Worm (Caenorhabditis elegans): Measurements from ENCODE around the gene bud-13.

Gene bud-13

ce11 chrIII:8946285-8946684, 21.2 kb downstream of the bud-13 start:
- no peak for TF ChIP-seq ama-1 (optimal IDR thresholded peaks at IDR 0.05)
- no peak for TF ChIP-seq ceh-13 (GFP tag; optimal IDR thresholded peaks at IDR 0.05)
- no peak for TF ChIP-seq tbx-11 (GFP tag; IDR thresholded peaks at IDR 0.05)
- TF ChIP-seq sea-1 (GFP tag; conservative IDR thresholded peaks at IDR 0.05) = no peak
- no peak for TF ChIP-seq hmg-4 (GFP tag; optimal IDR thresholded peaks at IDR 0.05)
- no peak for TF ChIP-seq tra-4 (tag; optimal IDR thresholded peaks at IDR 0.05)
- no peak for TF ChIP-seq aly-1 (tag; optimal IDR thresholded peaks at IDR 0.05)
- no peak for TF ChIP-seq hnd-1 (tag; optimal IDR thresholded peaks at IDR 0.05)
- TF ChIP-seq F13C5.2 (tag; optimal IDR thresholded peaks at IDR 0.05) = no peak
- TF ChIP-seq tbx-37 (GFP tag; conservative IDR thresholded peaks at IDR 0.05) = no peak
- TF ChIP-seq pes-1 (GFP tag; IDR thresholded peaks at IDR 0.05) = no peak
- TF ChIP-seq ceh-36 (tag; optimal IDR thresholded peaks at IDR 0.05) = no peak

- no peak for TF ChIP-seq aly-1 (tag; optimal IDR thresholded peaks at IDR 0.05)
- no peak for TF ChIP-seq sea-1 (GFP tag; conservative IDR thresholded peaks at IDR 0.05)
- TF ChIP-seq tra-4 (tag; optimal IDR thresholded peaks at IDR 0.05) = no peak
- no peak for TF ChIP-seq tbx-37 (GFP tag; conservative IDR thresholded peaks at IDR 0.05)
- no peak for TF ChIP-seq hmg-4 (GFP tag; optimal IDR thresholded peaks at IDR 0.05)
- TF ChIP-seq ets-7 (tag; optimal IDR thresholded peaks at IDR 0.05) = no peak
- no peak for TF ChIP-seq ceh-36 (tag; optimal IDR thresholded peaks at IDR 0.05)
- TF ChIP-seq B0310.2 (tag; optimal IDR thresholded peaks at IDR 0.05) = no peak
- TF ChIP-seq tbx-11 (GFP tag; IDR thresholded peaks at IDR 0.05) = no peak
- TF ChIP-seq F13C5.2 (tag; optimal IDR thresholded peaks at IDR 0.05) = no peak
- TF ChIP-seq hnd-1 (tag; optimal IDR thresholded peaks at IDR 0.05) = no peak
- TF ChIP-seq pes-1 (GFP tag; IDR thresholded peaks at IDR 0.05) = no peak
- no peak for TF ChIP-seq flt-1 (GFP tag; IDR thresholded peaks at IDR 0.05)
- no peak for TF ChIP-seq ama-1 (optimal IDR thresholded peaks at IDR 0.05)
- no peak for TF ChIP-seq hmbx-1 (tag; optimal IDR thresholded peaks at IDR 0.05)
- TF ChIP-seq scrt-1 (GFP tag; IDR thresholded peaks at IDR 0.05) = no peak
- TF ChIP-seq ceh-13 (GFP tag; optimal IDR thresholded peaks at IDR 0.05) = no peak
These were observed 23.2 kb downstream of the bud-13 start, which contains the start of gene dhrr-1 for ce11 chrIII:8944357-8944756. Gene dhrr-1, plus strand, starts transcription at chrIII:8944657.

ce11 chrIII:8937571-8937970, 30.0 kb downstream of the bud-13 start:
- TF ChIP-seq tbx-37 (GFP tag; conservative IDR thresholded peaks at IDR 0.05) = peak; percentile 91
- peak; percentile 88 for TF ChIP-seq sea-1 (GFP tag; conservative IDR thresholded peaks at IDR 0.05)
- TF ChIP-seq ets-7 (tag; optimal IDR thresholded peaks at IDR 0.05) = peak; percentile 90
- peak; percentile 87 for TF ChIP-seq aly-1 (tag; optimal IDR thresholded peaks at IDR 0.05)
- peak; percentile 93 for TF ChIP-seq pes-1 (GFP tag; IDR thresholded peaks at IDR 0.05)
- TF ChIP-seq flt-1 (GFP tag; IDR thresholded peaks at IDR 0.05) = peak; percentile 88
- TF ChIP-seq tbx-11 (GFP tag; IDR thresholded peaks at IDR 0.05) = peak; percentile 92
- peak; percentile 94 for TF ChIP-seq ceh-13 (GFP tag; optimal IDR thresholded peaks at IDR 0.05)
- peak; percentile 90 for TF ChIP-seq ceh-36 (tag; optimal IDR thresholded peaks at IDR 0.05)
- peak; percentile 84 for TF ChIP-seq B0310.2 (tag; optimal IDR thresholded peaks at IDR 0.05)
- peak; percentile 73 for TF ChIP-seq hmbx-1 (tag; optimal IDR thresholded peaks at IDR 0.05)
- TF ChIP-seq hnd-1 (tag; optimal IDR thresholded peaks at IDR 0.05) = peak; percentile 83
- TF ChIP-seq tra-4 (tag; optimal IDR thresholded peaks at IDR 0.05) = peak; percentile 81
- TF ChIP-seq hmg-4 (GFP tag; optimal IDR thresholded peaks at IDR 0.05) = no peak
- peak; percentile 96 for TF ChIP-seq F13C5.2 (tag; optimal IDR thresholded peaks at IDR 0.05)
- peak; percentile 93 for TF ChIP-seq scrt-1 (GFP tag; IDR thresholded peaks at IDR 0.05)
- TF ChIP-seq ama-1 (optimal IDR thresholded peaks at IDR 0.05) = no peak

- TF ChIP-seq hmbx-1 (tag; optimal IDR thresholded peaks at IDR 0.05) (no peak), ama-1 (optimal IDR thresholded peaks at IDR 0.05) (no peak), F13C5.2 (tag; optimal IDR thresholded peaks at IDR 0.05) (no peak), tbx-37 (GFP tag; conservative IDR thresholded peaks at IDR 0.05) (no peak), tra-4 (tag; optimal IDR thresholded peaks at IDR 0.05) (no peak), ceh-36 (tag; optimal IDR thresholded peaks at IDR 0.05) (no peak), sea-1 (GFP tag; conservative IDR thresholded peaks at IDR 0.05) (no peak), flt-1 (GFP tag; IDR thresholded peaks at IDR 0.05) (no peak), B0310.2 (tag; optimal IDR thresholded peaks at IDR 0.05) (no peak), ceh-13 (GFP tag; optimal IDR thresholded peaks at IDR 0.05) (no peak), pes-1 (GFP tag; IDR thresholded peaks at IDR 0.05) (no peak), tbx-11 (GFP tag; IDR thresholded peaks at IDR 0.05) (no peak), hmg-4 (GFP tag; optimal IDR thresholded peaks at IDR 0.05) (no peak), hnd-1 (tag; optimal IDR thresholded peaks at IDR 0.05) (no peak)
These were observed 33.1 kb downstream of the bud-13 start for ce11 chrIII:8934378-8934777.

- no peak for TF ChIP-seq ceh-13 (GFP tag; optimal IDR thresholded peaks at IDR 0.05)
- TF ChIP-seq tbx-11 (GFP tag; IDR thresholded peaks at IDR 0.05) = no peak
- TF ChIP-seq hnd-1 (tag; optimal IDR thresholded peaks at IDR 0.05) = no peak
- TF ChIP-seq hmbx-1 (tag; optimal IDR thresholded peaks at IDR 0.05) = no peak
- no peak for TF ChIP-seq tbx-37 (GFP tag; conservative IDR thresholded peaks at IDR 0.05)
- no peak for TF ChIP-seq B0310.2 (tag; optimal IDR thresholded peaks at IDR 0.05)
- no peak for TF ChIP-seq hmg-4 (GFP tag; optimal IDR thresholded peaks at IDR 0.05)
- TF ChIP-seq ama-1 (optimal IDR thresholded peaks at IDR 0.05) = no peak
- TF ChIP-seq flt-1 (GFP tag; IDR thresholded peaks at IDR 0.05) = no peak
- no peak for TF ChIP-seq scrt-1 (GFP tag; IDR thresholded peaks at IDR 0.05)
- no peak for TF ChIP-seq ets-7 (tag; optimal IDR thresholded peaks at IDR 0.05)
- no peak for TF ChIP-seq F13C5.2 (tag; optimal IDR thresholded peaks at IDR 0.05)
- TF ChIP-seq aly-1 (tag; optimal IDR thresholded peaks at IDR 0.05) = no peak
- no peak for TF ChIP-seq sea-1 (GFP tag; conservative IDR thresholded peaks at IDR 0.05)
- no peak for TF ChIP-seq ceh-36 (tag; optimal IDR thresholded peaks at IDR 0.05)
- no peak for TF ChIP-seq tra-4 (tag; optimal IDR thresholded peaks at IDR 0.05)
- TF ChIP-seq pes-1 (GFP tag; IDR thresholded peaks at IDR 0.05) = no peak
These were observed 33.8 kb downstream of the bud-13 start for ce11 chrIII:8933696-8934095.

ce11 chrIII:8929723-8930122, 37.8 kb downstream of the bud-13 start, which contains the start of gene arrd-15:
Gene arrd-15, plus strand, starts transcription at chrIII:8930023.
- TF ChIP-seq ets-7 (tag; optimal IDR thresholded peaks at IDR 0.05) (no peak), hmg-4 (GFP tag; optimal IDR thresholded peaks at IDR 0.05) (no peak)

- TF ChIP-seq hmbx-1 (tag; optimal IDR thresholded peaks at IDR 0.05) (no peak), tbx-11 (GFP tag; IDR thresholded peaks at IDR 0.05) (no peak), ets-7 (tag; optimal IDR thresholded peaks at IDR 0.05) (no peak), ceh-13 (GFP tag; optimal IDR thresholded peaks at IDR 0.05) (no peak), tbx-37 (GFP tag; conservative IDR thresholded peaks at IDR 0.05) (no peak), tra-4 (tag; optimal IDR thresholded peaks at IDR 0.05) (no peak), hnd-1 (tag; optimal IDR thresholded peaks at IDR 0.05) (no peak), ceh-36 (tag; optimal IDR thresholded peaks at IDR 0.05) (no peak), ama-1 (optimal IDR thresholded peaks at IDR 0.05) (no peak), hmg-4 (GFP tag; optimal IDR thresholded peaks at IDR 0.05) (no peak), aly-1 (tag; optimal IDR thresholded peaks at IDR 0.05) (no peak)
These were observed 41.0 kb downstream of the bud-13 start for ce11 chrIII:8926512-8926911.
